Fruit fly (Drosophila melanogaster) whole organism, embryonic: ENCODE results near the gene CG1575.

Source experiments
- BtbVII ChIP-seq: fragments of 200-800 bp; sonication (Bioruptor generic); optimal IDR thresholded peaks from 3 replicates; lab custom pipeline; 2017; ENCODE audit warnings: missing biosample characterization, mild to moderate bottlenecking, missing genetic modification characterization
- CG10979 ChIP-seq: fragments of 200-800 bp; sonication (Bioruptor generic); optimal IDR thresholded peaks from 2 replicates; lab custom pipeline; 2018; ENCODE audit warnings: missing biosample characterization, mild to moderate bottlenecking, missing genetic modification characterization, moderate library complexity
- CG11085 ChIP-seq: fragments of 200-800 bp; sonication (Bioruptor generic); IDR thresholded peaks from 2 replicates; pipeline ENCODE4 v1.3.6; 2022; ENCODE audit warnings: missing biosample characterization, missing genetic modification characterization
- CG13287 ChIP-seq: fragments of 200-800 bp; sonication (Bioruptor generic); IDR thresholded peaks from 2 replicates; pipeline ENCODE4 v1.3.6; 2022; ENCODE audit warnings: missing biosample characterization, missing genetic modification characterization; ENCODE audit not compliant: partially characterized antibody
- CG15269 ChIP-seq: fragments of 200-800 bp; sonication (Bioruptor generic); optimal IDR thresholded peaks from 2 replicates; lab custom pipeline; 2018; ENCODE audit warnings: missing biosample characterization, mild to moderate bottlenecking, missing genetic modification characterization, moderate library complexity
- CG1529 ChIP-seq: fragments of 200-800 bp; sonication (Bioruptor generic); optimal IDR thresholded peaks from 3 replicates; lab custom pipeline; 2018; ENCODE audit warnings: missing biosample characterization, missing genetic modification characterization
- CG1647 ChIP-seq: fragments of 200-800 bp; sonication (Bioruptor generic); optimal IDR thresholded peaks from 3 replicates; lab custom pipeline; 2016; ENCODE audit warnings: missing biosample characterization, missing genetic modification characterization
- CG17912 ChIP-seq: fragments of 200-800 bp; sonication (Bioruptor generic); optimal IDR thresholded peaks from 2 replicates; lab custom pipeline; 2018; ENCODE audit warnings: missing biosample characterization, mild to moderate bottlenecking, missing genetic modification characterization
- CG1792 ChIP-seq: fragments of 200-800 bp; sonication (Bioruptor generic); optimal IDR thresholded peaks from 2 replicates; lab custom pipeline; 2016; ENCODE audit warnings: missing biosample characterization, missing genetic modification characterization
- CG18764 ChIP-seq: fragments of 200-800 bp; sonication (Bioruptor generic); optimal IDR thresholded peaks from 3 replicates; lab custom pipeline; 2016; ENCODE audit warnings: missing biosample characterization, missing genetic modification characterization
- CG2129 ChIP-seq: fragments of 200-800 bp; sonication (Bioruptor generic); IDR thresholded peaks from 2 replicates; pipeline ENCODE4 v1.3.6; 2022; ENCODE audit warnings: missing biosample characterization, missing genetic modification characterization; ENCODE audit not compliant: partially characterized antibody
- CG2678 ChIP-seq: fragments of 200-800 bp; sonication (Bioruptor generic); optimal IDR thresholded peaks from 3 replicates; lab custom pipeline; 2019; ENCODE audit warnings: missing biosample characterization, mild to moderate bottlenecking, missing genetic modification characterization, moderate library complexity
- CG33213 ChIP-seq: fragments of 200-800 bp; sonication (Bioruptor generic); optimal IDR thresholded peaks from 3 replicates; lab custom pipeline; 2016; ENCODE audit warnings: missing biosample characterization, missing genetic modification characterization
- CG4328 ChIP-seq: fragments of 200-800 bp; sonication (Bioruptor generic); optimal IDR thresholded peaks from 3 replicates; lab custom pipeline; 2017; ENCODE audit warnings: missing biosample characterization, missing genetic modification reagents, missing genetic modification characterization
- CG6765 ChIP-seq: fragments of 200-800 bp; sonication (Bioruptor generic); optimal IDR thresholded peaks from 3 replicates; lab custom pipeline; 2017; ENCODE audit warnings: missing biosample characterization, mild to moderate bottlenecking, missing genetic modification characterization
- CG7556 ChIP-seq: fragments of 200-800 bp; sonication (Bioruptor generic); optimal IDR thresholded peaks from 2 replicates; lab custom pipeline; 2017; ENCODE audit warnings: missing biosample characterization, mild to moderate bottlenecking, missing genetic modification characterization
- CG8478 ChIP-seq: fragments of >200 bp; optimal IDR thresholded peaks from 2 replicates; lab custom pipeline; 2018
- CG9437 ChIP-seq: fragments of 200-800 bp; sonication (Bioruptor generic); optimal IDR thresholded peaks from 2 replicates; lab custom pipeline; 2018; ENCODE audit warnings: missing biosample characterization, mild to moderate bottlenecking, missing genetic modification characterization
- CoRest ChIP-seq: fragments of 200-800 bp; sonication (Bioruptor generic); optimal IDR thresholded peaks from 3 replicates; lab custom pipeline; 2018; ENCODE audit warnings: missing biosample characterization, mild to moderate bottlenecking, missing genetic modification characterization, moderate library complexity
- Dek ChIP-seq: fragments of 200-800 bp; sonication (Bioruptor generic); optimal IDR thresholded peaks from 3 replicates; lab custom pipeline; 2019; ENCODE audit warnings: missing biosample characterization, mild to moderate bottlenecking, missing genetic modification characterization, moderate library complexity
- Gug ChIP-seq: fragments of 200-800 bp; sonication (Bioruptor generic); IDR thresholded peaks from 4 replicates; pipeline ENCODE4 v1.3.6; 2022; ENCODE audit warnings: missing biosample characterization, missing genetic modification characterization
- Mes4 ChIP-seq: fragments of 200-800 bp; sonication (Bioruptor generic); optimal IDR thresholded peaks from 2 replicates; lab custom pipeline; 2016; ENCODE audit warnings: missing biosample characterization, missing genetic modification characterization
- Mrtf ChIP-seq: fragments of 200-800 bp; sonication (Bioruptor generic); IDR thresholded peaks from 3 replicates; pipeline ENCODE4 v1.3.6; 2022; ENCODE audit warnings: missing biosample characterization, missing genetic modification characterization
- Nf-YC ChIP-seq: fragments of 200-800 bp; optimal IDR thresholded peaks from 3 replicates; lab custom pipeline; 2019; ENCODE audit warnings: missing biosample characterization, mild to moderate bottlenecking, missing genetic modification characterization, moderate library complexity
- Scr ChIP-seq: fragments of 200-800 bp; sonication (Bioruptor generic); IDR thresholded peaks from 2 replicates; pipeline ENCODE4 v1.3.6; 2022; ENCODE audit warnings: missing biosample characterization, missing genetic modification characterization; ENCODE audit not compliant: partially characterized antibody
- Six4 ChIP-seq: fragments of 200-800 bp; sonication (Bioruptor generic); optimal IDR thresholded peaks from 2 replicates; lab custom pipeline; 2016; ENCODE audit warnings: missing biosample characterization, missing genetic modification characterization
- Taf1 ChIP-seq: fragments of 200-800 bp; sonication (Bioruptor generic); IDR thresholded peaks from 2 replicates; pipeline ENCODE4 v1.3.6; 2022; ENCODE audit warnings: missing biosample characterization, missing genetic modification characterization
- Trl ChIP-seq, 3 experiments: fragments of >200 bp in 2 of 3; fragments of 200-800 bp in 1 of 3; sonication (Bioruptor generic) in 1 of 3; optimal IDR thresholded peaks; 2 replicates in 1 of 3; 3 replicates in 2 of 3; lab custom pipeline; 2016 to 2017; ENCODE audit warnings: missing biosample characterization in 1 of 3, missing genetic modification characterization in 1 of 3
- ab ChIP-seq: fragments of 200-800 bp; sonication (Bioruptor generic); optimal IDR thresholded peaks from 2 replicates; lab custom pipeline; 2016; ENCODE audit warnings: missing biosample characterization, missing genetic modification characterization
- br ChIP-seq: fragments of >200 bp; optimal IDR thresholded peaks from 2 replicates; lab custom pipeline; 2017
- cas ChIP-seq: fragments of 200-800 bp; sonication (Bioruptor generic); IDR thresholded peaks from 2 replicates; pipeline ENCODE4 v1.3.6; 2022; ENCODE audit warnings: missing biosample characterization, missing genetic modification characterization
- en ChIP-seq: fragments of 200-800 bp; sonication (Bioruptor generic); optimal IDR thresholded peaks from 2 replicates; lab custom pipeline; 2016; ENCODE audit warnings: missing biosample characterization, missing genetic modification characterization
- fu2 ChIP-seq: fragments of 200-800 bp; sonication (Bioruptor generic); optimal IDR thresholded peaks from 2 replicates; lab custom pipeline; 2016; ENCODE audit warnings: missing biosample characterization, missing genetic modification characterization
- grn ChIP-seq: fragments of 200-800 bp; sonication (Bioruptor generic); optimal IDR thresholded peaks from 3 replicates; lab custom pipeline; 2017; ENCODE audit warnings: missing biosample characterization, missing genetic modification characterization
- kah ChIP-seq: fragments of 200-800 bp; sonication (Bioruptor generic); optimal IDR thresholded peaks from 2 replicates; lab custom pipeline; 2018; ENCODE audit warnings: missing biosample characterization, mild to moderate bottlenecking, missing genetic modification characterization
- ken ChIP-seq: fragments of 200-800 bp; sonication (Bioruptor generic); IDR thresholded peaks from 3 replicates; pipeline ENCODE4 v1.3.6; 2022; ENCODE audit warnings: missing biosample characterization, missing genetic modification characterization
- kni ChIP-seq: fragments of 200-800 bp; sonication (Bioruptor generic); optimal IDR thresholded peaks from 3 replicates; lab custom pipeline; 2017; ENCODE audit warnings: mild to moderate bottlenecking, missing biosample characterization, missing genetic modification reagents, missing genetic modification characterization
- lov ChIP-seq, 2 experiments: fragments of 200-800 bp in 1 of 2; fragments of >200 bp in 1 of 2; sonication (Bioruptor generic) in 1 of 2; IDR thresholded peaks in 1 of 2; optimal IDR thresholded peaks in 1 of 2; 2 replicates in 1 of 2; 3 replicates in 1 of 2; pipeline versions ENCODE4 v1.3.6 to Lab custom; 2017 to 2022; ENCODE audit warnings: missing biosample characterization in 1 of 2, missing genetic modification characterization in 1 of 2
- pan ChIP-seq, 4 experiments: fragments of >200 bp in 3 of 4; fragments of 200-800 bp in 1 of 4; sonication (Bioruptor generic) in 1 of 4; optimal IDR thresholded peaks in 3 of 4; IDR thresholded peaks in 1 of 4; 2 replicates each; pipeline versions ENCODE4 v1.3.6 to Lab custom; 2017 to 2022; ENCODE audit warnings: missing biosample characterization in 2 of 4, missing genetic modification characterization in 2 of 4, mixed read lengths in 1 of 4
- phol ChIP-seq: fragments of 200-800 bp; sonication (Bioruptor generic); optimal IDR thresholded peaks from 3 replicates; lab custom pipeline; 2018; ENCODE audit warnings: missing biosample characterization, mild to moderate bottlenecking, missing genetic modification characterization, moderate library complexity
- pnt ChIP-seq: fragments of 200-800 bp; sonication (Bioruptor generic); optimal IDR thresholded peaks from 3 replicates; lab custom pipeline; 2016; ENCODE audit warnings: missing biosample characterization, missing genetic modification characterization
- rib ChIP-seq: fragments of 200-800 bp; sonication (Bioruptor generic); IDR thresholded peaks from 2 replicates; pipeline ENCODE4 v1.3.6; 2022; ENCODE audit warnings: missing biosample characterization, missing genetic modification characterization
- sd ChIP-seq: fragments of 200-800 bp; sonication (Bioruptor generic); optimal IDR thresholded peaks from 3 replicates; lab custom pipeline; 2018; ENCODE audit warnings: missing biosample characterization, mild to moderate bottlenecking, missing genetic modification characterization, moderate library complexity
- sens ChIP-seq: fragments of 200-800 bp; sonication (Bioruptor generic); peaks from one replicate; lab custom pipeline; 2016; ENCODE audit warnings: missing biosample characterization, missing genetic modification characterization
- shn ChIP-seq: fragments of 200-800 bp; sonication (Bioruptor generic); optimal IDR thresholded peaks from 3 replicates; lab custom pipeline; 2016; ENCODE audit warnings: missing biosample characterization, missing genetic modification characterization
- sqz ChIP-seq: fragments of 200-800 bp; sonication (Bioruptor generic); optimal IDR thresholded peaks from 3 replicates; lab custom pipeline; 2018; ENCODE audit warnings: missing biosample characterization, mild to moderate bottlenecking, missing genetic modification characterization
- tin ChIP-seq: fragments of 200-800 bp; sonication (Bioruptor generic); optimal IDR thresholded peaks from 3 replicates; lab custom pipeline; 2016; ENCODE audit warnings: missing biosample characterization, missing genetic modification characterization
- twi ChIP-seq: fragments of 200-800 bp; optimal IDR thresholded peaks from 2 replicates; lab custom pipeline; 2019; ENCODE audit warnings: missing biosample characterization, mild to moderate bottlenecking, missing genetic modification characterization, moderate library complexity
- zf30C ChIP-seq: fragments of 200-800 bp; sonication (Bioruptor generic); optimal IDR thresholded peaks from 3 replicates; lab custom pipeline; 2018; ENCODE audit warnings: missing biosample characterization, mild to moderate bottlenecking, missing genetic modification characterization

The CG1575 gene

DNA sequence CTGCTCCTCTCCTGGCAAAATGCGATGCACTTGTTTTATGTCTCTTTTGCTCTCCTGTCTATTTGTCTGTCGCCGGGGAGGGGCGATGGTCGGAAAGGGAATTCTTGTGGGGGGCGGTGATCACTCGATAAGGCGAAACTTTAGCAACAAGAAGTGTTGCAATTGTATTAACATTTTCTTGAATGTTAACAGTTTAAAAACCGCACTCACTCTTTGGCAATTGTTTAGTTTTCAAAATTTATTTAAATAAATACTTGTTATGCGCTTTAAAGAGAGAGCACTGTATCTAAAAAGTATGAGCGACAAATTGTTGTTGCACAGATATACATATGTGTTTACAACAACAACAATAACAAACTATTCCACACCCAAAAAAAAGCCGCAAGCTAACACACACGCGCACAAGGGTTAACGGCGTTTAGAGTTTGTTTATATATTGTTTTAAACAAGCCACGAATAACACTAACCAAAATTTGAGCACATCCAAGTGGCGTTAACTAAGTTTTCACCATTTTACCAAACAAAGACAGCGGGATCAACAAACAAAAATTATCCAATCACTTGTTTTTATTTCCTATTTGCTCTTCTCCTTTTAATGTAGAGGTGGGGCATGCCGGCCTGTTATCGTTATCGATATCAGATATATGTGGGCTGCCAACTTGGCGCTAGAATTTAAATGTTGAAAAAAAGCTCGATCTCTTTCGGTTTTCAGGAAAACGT is 15.2 kb upstream of the CG1575 start, which contains the start of gene CG2258 (continued):
- TF ChIP-seq CG18764 (GFP tag; lab: Kevin White, UChicago), result peak; percentile 58
- TF ChIP-seq pnt (GFP tag; lab: Kevin White, UChicago), result no peak
- TF ChIP-seq CG6765 (GFP tag; lab: Kevin White, UChicago), result peak; percentile 69
- peak; percentile 87 for TF ChIP-seq CoRest (tag; lab: Kevin White, UChicago)
- peak; percentile 80 for TF ChIP-seq Mrtf (GFP tag; lab: Robert Waterston, UW)
- TF ChIP-seq Taf1 (GFP tag; lab: Robert Waterston, UW), result peak; percentile 66
- TF ChIP-seq kni (GFP tag; lab: Kevin White, UChicago), result no peak
- peak; percentile 70 for TF ChIP-seq CG9437
- TF ChIP-seq shn, result no peak
- TF ChIP-seq cas (GFP tag; lab: Robert Waterston, UW), result peak; percentile 72
- no peak for TF ChIP-seq CG2129 (GFP tag; lab: Robert Waterston, UW)
- TF ChIP-seq CG4328 (GFP tag; lab: Kevin White, UChicago), result peak; percentile 77
- peak; percentile 44; the same call in 1 of the 2 replicates for TF ChIP-seq CG11085
- no peak for TF ChIP-seq en (GFP tag; lab: Kevin White, UChicago)
- peak; percentile 91 for TF ChIP-seq sens (GFP tag; lab: Kevin White, UChicago)
- peak; percentile 63 for TF ChIP-seq fu2
- TF ChIP-seq CG10979 (tag; lab: Kevin White, UChicago), result peak; percentile 89
- TF ChIP-seq CG15269, result peak; percentile 91
- TF ChIP-seq pan (optimal IDR thresholded peaks at IDR 0.05; lab: Kevin White, UChicago), result no peak
- TF ChIP-seq pan (GFP tag; optimal IDR thresholded peaks at IDR 0.05 in 1 of 2, IDR thresholded peaks at IDR 0.05 in 1 of 2), result peak in 1 of 2 experiments; percentile 91
- TF ChIP-seq CG7556 (GFP tag; lab: Kevin White, UChicago), result peak; percentile 76
- TF ChIP-seq Nf-YC (tag; lab: Kevin White, UChicago), result peak; percentile 67
- TF ChIP-seq Gug, result peak; percentile 85
- no peak for TF ChIP-seq br (lab: Kevin White, UChicago)
- TF ChIP-seq phol (tag; lab: Kevin White, UChicago), result peak; percentile 85
- TF ChIP-seq CG1792 (GFP tag; lab: Kevin White, UChicago), result peak; percentile 62
- TF ChIP-seq Six4, result peak; percentile 73
- peak; percentile 49 for TF ChIP-seq Scr (GFP tag; lab: Robert Waterston, UW)
- peak; percentile 85 for TF ChIP-seq CG2678 (tag; lab: Kevin White, UChicago)
- TF ChIP-seq ab (GFP tag; lab: Kevin White, UChicago), result peak; percentile 12
- peak; percentile 40; the same call in 1 of the 2 replicates for TF ChIP-seq CG13287 (GFP tag; lab: Robert Waterston, UW)
- TF ChIP-seq CG1647 (GFP tag; lab: Kevin White, UChicago), result peak; percentile 77
- peak; percentile 87 for TF ChIP-seq ken (GFP tag; lab: Robert Waterston, UW)
- TF ChIP-seq CG1529 (GFP tag; lab: Kevin White, UChicago), result peak; percentile 82
- peak; percentile 22 for TF ChIP-seq CG17912 (GFP tag; lab: Kevin White, UChicago)
- no peak for TF ChIP-seq zf30C
- TF ChIP-seq kah, result peak; percentile 60
- TF ChIP-seq BtbVII (GFP tag; lab: Kevin White, UChicago), result peak; percentile 83
- TF ChIP-seq sd (tag; lab: Kevin White, UChicago), result peak; percentile 59
- peak; percentile 21 for TF ChIP-seq CG33213 (GFP tag; lab: Kevin White, UChicago)
- peak; percentile 82 for TF ChIP-seq sqz
- no peak for TF ChIP-seq Mes4 (GFP tag; lab: Kevin White, UChicago)
- TF ChIP-seq CG8478 (lab: Kevin White, UChicago), result no peak
- TF ChIP-seq grn (GFP tag; lab: Kevin White, UChicago), result no peak
- no peak for TF ChIP-seq lov (optimal IDR thresholded peaks at IDR 0.05; lab: Kevin White, UChicago)
- TF ChIP-seq lov (GFP tag; IDR thresholded peaks at IDR 0.05; lab: Robert Waterston, UW), result peak; percentile 82
- peak; percentile 55; the same call in 1 of the 2 replicates for TF ChIP-seq rib
- peak; percentile 83 for TF ChIP-seq tin (GFP tag; lab: Kevin White, UChicago)
- TF ChIP-seq twi (tag; lab: Kevin White, UChicago), result peak; percentile 79
- peak; percentile 77 for TF ChIP-seq Dek
- no peak for TF ChIP-seq Trl (optimal IDR thresholded peaks at IDR 0.05; lab: Kevin White, UChicago)
- TF ChIP-seq Trl (GFP tag; optimal IDR thresholded peaks at IDR 0.05; lab: Kevin White, UChicago), result no peak
